Worm (Caenorhabditis elegans) whole organism, L4/young adult: ENCODE measurements around the gene zip-10.
A peak's percentile ranks its signal among the peaks of the same experiment; 100 is the strongest.

Source experiments
- W03F9.2 ChIP-seq: fragments of 150-350 bp; optimal IDR thresholded peaks from 2 replicates; lab custom pipeline; 2014; ENCODE audit warnings: missing biosample characterization, missing genetic modification characterization
- dao-5 ChIP-seq: sonication (generic microtip); optimal IDR thresholded peaks from 2 replicates; lab custom pipeline; 2016; ENCODE audit warnings: missing genotype, missing genetic modification characterization, moderate library complexity, missing compliant biosample characterization
- him-1 ChIP-seq: sonication (generic microtip); optimal IDR thresholded peaks from 2 replicates; lab custom pipeline; 2016; ENCODE audit warnings: missing genotype, missing genetic modification reagents, missing genetic modification characterization, missing compliant biosample characterization

DNA sequence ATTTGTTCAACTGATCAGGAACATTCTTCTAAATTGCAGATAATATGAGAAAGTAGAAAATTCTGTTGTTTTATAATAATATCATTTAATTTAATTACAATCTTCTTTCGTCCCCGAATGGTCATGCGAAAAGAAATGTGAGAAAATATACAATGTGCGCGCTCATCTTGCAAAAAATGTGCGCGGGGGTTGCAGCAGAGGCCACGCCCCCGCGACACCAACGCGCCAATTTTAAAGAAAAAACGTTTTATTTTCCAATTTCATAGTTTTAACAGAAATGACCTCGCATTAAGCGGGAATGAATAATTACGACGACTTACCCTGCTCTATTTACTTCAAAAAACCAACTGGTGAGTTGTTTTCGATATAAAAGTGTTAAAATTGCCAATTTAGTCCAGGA is 40.1 kb downstream of the zip-10 start, which contains the start of gene sas-5:
- TF ChIP-seq him-1 (tag; lab: Kevin White, UChicago) (no peak), W03F9.2 (tag; lab: Kevin White, UChicago) (peak; percentile 34), dao-5 (tag; lab: Kevin White, UChicago) (no peak)
